Worm (Caenorhabditis elegans) whole organism, late embryonic: ENCODE measurements around the gene nmt-1.

Source experiments
- ama-1 ChIP-seq: fragments of 150-350 bp; optimal IDR thresholded peaks from 2 replicates; lab custom pipeline; 2014
- ceh-31 ChIP-seq: sonication (generic microtip); optimal IDR thresholded peaks from 2 replicates; lab custom pipeline; 2016; ENCODE audit warnings: missing genetic modification characterization, missing compliant biosample characterization
- dve-1 ChIP-seq: sonication (generic microtip); optimal IDR thresholded peaks from 2 replicates; lab custom pipeline; 2017; ENCODE audit warnings: antibody characterized with exemption, mild to moderate bottlenecking, missing genetic modification characterization, missing compliant biosample characterization
- elt-2 ChIP-seq: sonication (generic microtip); optimal IDR thresholded peaks from 2 replicates; lab custom pipeline; 2016; ENCODE audit warnings: missing genetic modification reagents, missing genetic modification characterization, missing compliant biosample characterization
- madf-2 ChIP-seq: sonication (generic microtip); optimal IDR thresholded peaks from 2 replicates; lab custom pipeline; 2017; ENCODE audit warnings: missing genetic modification characterization, missing compliant biosample characterization
- nhr-11 ChIP-seq: fragments of 150-350 bp; optimal IDR thresholded peaks from 2 replicates; lab custom pipeline; 2014; ENCODE audit warnings: missing biosample characterization, missing genetic modification characterization
- tbx-7 ChIP-seq: sonication (generic microtip); optimal IDR thresholded peaks from 2 replicates; lab custom pipeline; 2016; ENCODE audit warnings: missing genotype, missing genetic modification characterization, missing compliant biosample characterization

- TF ChIP-seq ama-1 (lab: Kevin White, UChicago) (no peak), nhr-11 (no peak), tbx-7 (tag; lab: Kevin White, UChicago) (no peak), ceh-31 (tag; lab: Kevin White, UChicago) (no peak), elt-2 (tag; lab: Kevin White, UChicago) (peak; percentile 18), dve-1 (tag; lab: Kevin White, UChicago) (no peak), madf-2 (tag; lab: Kevin White, UChicago) (no peak)
Observed at ce11 chrIII:6164253-6164971, 48.3 kb upstream of the nmt-1 start, which contains the start of gene F42A10.9.
